Fruit fly (Drosophila melanogaster) whole organism, wandering third instar larva: ENCODE data around the gene Ptp69D.

Experiments
- Abd-B ChIP-seq: fragments of >200 bp; optimal IDR thresholded peaks from 2 replicates; lab custom pipeline; 2017; ENCODE audit warnings: missing biosample characterization, missing genetic modification characterization
- CG32264 ChIP-seq: fragments of 200-800 bp; sonication (Bioruptor generic); optimal IDR thresholded peaks from 2 replicates; lab custom pipeline; 2016; ENCODE audit warnings: missing biosample characterization, missing genetic modification characterization
- CG9705 ChIP-seq: fragments of 200-800 bp; sonication (Bioruptor generic); optimal IDR thresholded peaks from 2 replicates; lab custom pipeline; 2018; ENCODE audit warnings: missing biosample characterization, mild to moderate bottlenecking, missing genetic modification characterization
- CrebA ChIP-seq: fragments of 200-800 bp; sonication (Bioruptor generic); optimal IDR thresholded peaks from 2 replicates; lab custom pipeline; 2016; ENCODE audit warnings: missing biosample characterization, mild to moderate bottlenecking, missing genetic modification characterization, borderline replicate concordance
- Dfd ChIP-seq: fragments of >200 bp; optimal IDR thresholded peaks from 2 replicates; lab custom pipeline; 2017; ENCODE audit warnings: missing biosample characterization, missing genetic modification characterization
- Dif ChIP-seq: fragments of 200-275, 200-300 bp; sonication (Bioruptor generic); optimal IDR thresholded peaks from 2 replicates; lab custom pipeline; 2018; ENCODE audit warnings: missing biosample characterization, missing genetic modification characterization; ENCODE audit not compliant: partially characterized antibody
- GATAd ChIP-seq: sonication (Bioruptor generic); optimal IDR thresholded peaks from 2 replicates; lab custom pipeline; 2016; ENCODE audit warnings: missing biosample characterization, missing genetic modification characterization
- HLH106 ChIP-seq: fragments of 200-800 bp; optimal IDR thresholded peaks from 3 replicates; lab custom pipeline; 2019; ENCODE audit warnings: missing biosample characterization, mild to moderate bottlenecking, missing genetic modification characterization, moderate library complexity
- Hnf4 ChIP-seq: fragments of 200-800 bp; sonication (Bioruptor generic); optimal IDR thresholded peaks from 2 replicates; lab custom pipeline; 2016; ENCODE audit warnings: missing biosample characterization, mild to moderate bottlenecking, missing genetic modification characterization
- Hr78 ChIP-seq: fragments of >200 bp; optimal IDR thresholded peaks from 2 replicates; lab custom pipeline; 2017; ENCODE audit warnings: missing biosample characterization, missing genetic modification characterization
- Hr83 ChIP-seq: fragments of 200-300 bp; sonication (Bioruptor generic); optimal IDR thresholded peaks from 2 replicates; lab custom pipeline; 2016; ENCODE audit warnings: missing biosample characterization, mild to moderate bottlenecking, missing genetic modification characterization, moderate library complexity; ENCODE audit not compliant: poor library complexity, severe bottlenecking
- Jra ChIP-seq: sonication (Bioruptor generic); optimal IDR thresholded peaks from 2 replicates; lab custom pipeline; 2016; ENCODE audit warnings: missing biosample characterization, missing genetic modification characterization
- Mio ChIP-seq: sonication (Bioruptor generic); optimal IDR thresholded peaks from 2 replicates; lab custom pipeline; 2016; ENCODE audit warnings: missing biosample characterization, missing genetic modification characterization
- Myc ChIP-seq: fragments of >200 bp; optimal IDR thresholded peaks from 2 replicates; lab custom pipeline; 2017
- N ChIP-seq: fragments of >200 bp; optimal IDR thresholded peaks from 2 replicates; lab custom pipeline; 2018; ENCODE audit warnings: missing biosample characterization, missing external identifiers, missing genetic modification characterization
- OdsH ChIP-seq: fragments of 200-800 bp; sonication (Bioruptor generic); optimal IDR thresholded peaks from 2 replicates; lab custom pipeline; 2016; ENCODE audit warnings: missing biosample characterization, mild to moderate bottlenecking, missing genetic modification characterization
- Rel ChIP-seq, 2 experiments: fragments of 200-800 bp; sonication (Bioruptor generic) in 1 of 2; optimal IDR thresholded peaks; 2 replicates in 1 of 2; 3 replicates in 1 of 2; lab custom pipeline; 2016 to 2019; ENCODE audit warnings: mild to moderate bottlenecking in 2 of 2, missing biosample characterization in 2 of 2, missing genetic modification characterization in 2 of 2, moderate library complexity in 1 of 2
- Sp1 ChIP-seq: fragments of 200-800 bp; sonication (Bioruptor generic); optimal IDR thresholded peaks from 3 replicates; lab custom pipeline; 2019; ENCODE audit warnings: missing biosample characterization, mild to moderate bottlenecking, missing genetic modification characterization, moderate library complexity
- br ChIP-seq: fragments of 200-800 bp; sonication (Bioruptor generic); optimal IDR thresholded peaks from 2 replicates; lab custom pipeline; 2016; ENCODE audit warnings: missing biosample characterization, missing genetic modification characterization
- brk ChIP-seq: fragments of 200-800 bp; sonication (Bioruptor generic); optimal IDR thresholded peaks from 2 replicates; lab custom pipeline; 2016; ENCODE audit warnings: missing biosample characterization, mild to moderate bottlenecking, missing genetic modification characterization
- dl ChIP-seq, 2 experiments: fragments of 175-275, 200-275 bp in 1 of 2; fragments of 200-275 bp in 1 of 2; sonication (Bioruptor generic); optimal IDR thresholded peaks; lab custom pipeline; 2018; ENCODE audit warnings: mild to moderate bottlenecking in 2 of 2, missing biosample characterization in 2 of 2, missing genetic modification characterization in 2 of 2, moderate library complexity in 2 of 2; ENCODE audit not compliant: partially characterized antibody in 2 of 2, insufficient read depth in 1 of 2
- dmrt93B ChIP-seq: fragments of 200-800 bp; sonication (Bioruptor generic); optimal IDR thresholded peaks from 2 replicates; lab custom pipeline; 2018; ENCODE audit warnings: missing biosample characterization, mild to moderate bottlenecking, missing genetic modification characterization
- dsf ChIP-seq: sonication (Bioruptor generic); optimal IDR thresholded peaks from 2 replicates; lab custom pipeline; 2016; ENCODE audit warnings: missing biosample characterization, missing genetic modification characterization, borderline replicate concordance
- foxo ChIP-seq, 2 experiments: fragments of 200-800 bp; sonication (Bioruptor generic); optimal IDR thresholded peaks; 2 replicates in 1 of 2; 3 replicates in 1 of 2; lab custom pipeline; 2016 to 2017; ENCODE audit warnings: missing biosample characterization in 2 of 2, missing genetic modification characterization in 2 of 2
- jim ChIP-seq: fragments of 175-275, 200-325 bp; sonication (Bioruptor generic); optimal IDR thresholded peaks from 2 replicates; lab custom pipeline; 2016; ENCODE audit warnings: missing biosample characterization, mild to moderate bottlenecking, missing genetic modification characterization
- lola ChIP-seq: fragments of >200 bp; optimal IDR thresholded peaks from 2 replicates; lab custom pipeline; 2017; ENCODE audit warnings: missing biosample characterization, missing genetic modification characterization
- pan ChIP-seq: fragments of >200 bp; optimal IDR thresholded peaks from 2 replicates; lab custom pipeline; 2017
- psq ChIP-seq: fragments of 200-800 bp; sonication (Bioruptor generic); optimal IDR thresholded peaks from 3 replicates; lab custom pipeline; 2017; ENCODE audit warnings: missing biosample characterization, mild to moderate bottlenecking, missing genetic modification characterization, moderate library complexity
- rgr ChIP-seq: fragments of 200-800 bp; sonication (Bioruptor generic); optimal IDR thresholded peaks from 3 replicates; lab custom pipeline; 2016; ENCODE audit warnings: missing biosample characterization, mild to moderate bottlenecking, missing genetic modification characterization
- sage ChIP-seq: fragments of 200-800 bp; sonication (Bioruptor generic); optimal IDR thresholded peaks from 2 replicates; lab custom pipeline; 2016; ENCODE audit warnings: missing biosample characterization, mild to moderate bottlenecking, missing genetic modification characterization
- sv ChIP-seq: fragments of 200-800 bp; sonication (Bioruptor generic); optimal IDR thresholded peaks from 3 replicates; lab custom pipeline; 2016; ENCODE audit warnings: missing biosample characterization, missing genetic modification characterization
- tai ChIP-seq: sonication (Bioruptor generic); optimal IDR thresholded peaks from 2 replicates; lab custom pipeline; 2016; ENCODE audit warnings: missing biosample characterization, missing genetic modification characterization

Ptp69D gene

dm6 chr3L:12711418-12711817 lies 23.3 kb upstream of the Ptp69D start:
- TF ChIP-seq CG9705 (GFP tag; lab: Kevin White, UChicago) = no peak
- TF ChIP-seq pan (lab: Kevin White, UChicago) = no peak
- no peak for TF ChIP-seq Dfd (GFP tag; lab: Kevin White, UChicago)
- no peak for TF ChIP-seq brk
- TF ChIP-seq Sp1 (GFP tag; lab: Kevin White, UChicago) = no peak
- no peak for TF ChIP-seq dsf (GFP tag; lab: Kevin White, UChicago)
- no peak for TF ChIP-seq CG32264 (GFP tag; lab: Kevin White, UChicago)
- TF ChIP-seq psq = no peak
- TF ChIP-seq br (GFP tag; lab: Kevin White, UChicago) = no peak
- TF ChIP-seq Dif (GFP tag; lab: Kevin White, UChicago) = no peak
- TF ChIP-seq HLH106 (tag; lab: Kevin White, UChicago) = no peak
- TF ChIP-seq rgr (GFP tag; lab: Kevin White, UChicago) = no peak
- TF ChIP-seq Myc (lab: Kevin White, UChicago) = no peak
- no peak for TF ChIP-seq Rel (GFP tag; optimal IDR thresholded peaks at IDR 0.05; lab: Kevin White, UChicago)
- no peak for TF ChIP-seq Rel (tag; optimal IDR thresholded peaks at IDR 0.05; lab: Kevin White, UChicago)
- TF ChIP-seq dl (GFP tag; optimal IDR thresholded peaks at IDR 0.05; lab: Kevin White, UChicago; ENCODE audit: insufficient read depth in 1 of 2, partially characterized antibody in 2 of 2) = no peak
- no peak for TF ChIP-seq Hnf4 (GFP tag; lab: Kevin White, UChicago)
- no peak for TF ChIP-seq Abd-B
- no peak for TF ChIP-seq foxo (GFP tag; optimal IDR thresholded peaks at IDR 0.05; lab: Kevin White, UChicago)
- no peak for TF ChIP-seq tai (GFP tag; lab: Kevin White, UChicago)
- TF ChIP-seq GATAd (GFP tag; lab: Kevin White, UChicago) = no peak

dm6 chr3L:12714588-12715196 lies 20.1 kb upstream of the Ptp69D start:
- TF ChIP-seq sv (GFP tag; lab: Kevin White, UChicago) (no peak), Hr83 (GFP tag; lab: Kevin White, UChicago) (no peak), sage (GFP tag; lab: Kevin White, UChicago) (no peak)

- TF ChIP-seq foxo (GFP tag; optimal IDR thresholded peaks at IDR 0.05; lab: Kevin White, UChicago) (no peak), CrebA (GFP tag; lab: Kevin White, UChicago) (no peak), sage (GFP tag; lab: Kevin White, UChicago) (no peak), dsf (GFP tag; lab: Kevin White, UChicago) (no peak), Sp1 (GFP tag; lab: Kevin White, UChicago) (no peak)
Observed at dm6 chr3L:12716661-12717060, 18.1 kb upstream of the Ptp69D start.

- TF ChIP-seq HLH106 (tag; lab: Kevin White, UChicago) (no peak), CrebA (GFP tag; lab: Kevin White, UChicago) (no peak), sage (GFP tag; lab: Kevin White, UChicago) (no peak), Myc (lab: Kevin White, UChicago) (no peak), Hnf4 (GFP tag; lab: Kevin White, UChicago) (no peak), lola (GFP tag; lab: Kevin White, UChicago) (no peak), br (GFP tag; lab: Kevin White, UChicago) (no peak), Hr83 (GFP tag; lab: Kevin White, UChicago) (no peak), psq (no peak), Mio (no peak), pan (lab: Kevin White, UChicago) (no peak), Abd-B (no peak), GATAd (GFP tag; lab: Kevin White, UChicago) (no peak), brk (no peak), foxo (GFP tag; optimal IDR thresholded peaks at IDR 0.05; lab: Kevin White, UChicago) (no peak), Sp1 (GFP tag; lab: Kevin White, UChicago) (no peak), Dif (GFP tag; lab: Kevin White, UChicago) (no peak), jim (GFP tag; lab: Kevin White, UChicago) (no peak), N (no peak), CG9705 (GFP tag; lab: Kevin White, UChicago) (no peak)
Observed at dm6 chr3L:12717621-12718020, 17.1 kb upstream of the Ptp69D start.

dm6 chr3L:12720699-12721098 lies 14.0 kb upstream of the Ptp69D start:
- TF ChIP-seq Hr78 (GFP tag; lab: Kevin White, UChicago) (no peak), pan (lab: Kevin White, UChicago) (no peak), lola (GFP tag; lab: Kevin White, UChicago) (no peak), psq (no peak), CG9705 (GFP tag; lab: Kevin White, UChicago) (no peak), Jra (no peak), CG32264 (GFP tag; lab: Kevin White, UChicago) (no peak), dsf (GFP tag; lab: Kevin White, UChicago) (no peak), br (GFP tag; lab: Kevin White, UChicago) (no peak), Sp1 (GFP tag; lab: Kevin White, UChicago) (no peak), foxo (GFP tag; optimal IDR thresholded peaks at IDR 0.05; lab: Kevin White, UChicago) (no peak), OdsH (GFP tag; lab: Kevin White, UChicago) (no peak), dmrt93B (GFP tag; lab: Kevin White, UChicago) (no peak), Dif (GFP tag; lab: Kevin White, UChicago) (no peak), jim (GFP tag; lab: Kevin White, UChicago) (no peak), brk (no peak), sage (GFP tag; lab: Kevin White, UChicago) (no peak), HLH106 (tag; lab: Kevin White, UChicago) (no peak)
